Fruit fly (Drosophila melanogaster) whole organism, pupa: Measurements from ENCODE around the gene CG9030.

Experiments
- CG10348 ChIP-seq: fragments of 200-800 bp; sonication (Bioruptor generic); IDR thresholded peaks from 2 replicates; pipeline ENCODE4 v1.3.6; 2022; ENCODE audit warnings: missing biosample characterization, missing genetic modification characterization
- CG12605 ChIP-seq: fragments of 200-800 bp; sonication (Bioruptor generic); IDR thresholded peaks from 2 replicates; pipeline ENCODE4 v1.3.6; 2022; ENCODE audit warnings: missing biosample characterization, missing genetic modification characterization
- CG13204 ChIP-seq: fragments of 200-800 bp; sonication (Bioruptor generic); optimal IDR thresholded peaks from 2 replicates; lab custom pipeline; 2018; ENCODE audit warnings: missing biosample characterization, mild to moderate bottlenecking, missing genetic modification characterization, moderate library complexity
- CG14655 ChIP-seq: fragments of 200-800 bp; sonication (Bioruptor generic); optimal IDR thresholded peaks from 3 replicates; lab custom pipeline; 2017; ENCODE audit warnings: mild to moderate bottlenecking, missing biosample characterization, missing genetic modification reagents, missing genetic modification characterization
- CG15710 ChIP-seq: fragments of 200-800 bp; sonication (Bioruptor generic); optimal IDR thresholded peaks from 2 replicates; lab custom pipeline; 2018; ENCODE audit warnings: missing biosample characterization, mild to moderate bottlenecking, missing genetic modification characterization, moderate library complexity
- CG17806 ChIP-seq: fragments of 200-800 bp; sonication (Bioruptor generic); optimal IDR thresholded peaks from 2 replicates; lab custom pipeline; 2018; ENCODE audit warnings: missing biosample characterization, mild to moderate bottlenecking, missing genetic modification characterization, moderate library complexity
- CG32121 ChIP-seq: fragments of 200-800 bp; sonication (Bioruptor generic); IDR thresholded peaks from 2 replicates; pipeline ENCODE4 v1.3.6; 2022; ENCODE audit warnings: missing biosample characterization, missing genetic modification characterization
- CG34367 ChIP-seq: fragments of 200-800 bp; sonication (Bioruptor generic); optimal IDR thresholded peaks from 2 replicates; lab custom pipeline; 2018; ENCODE audit warnings: missing biosample characterization, mild to moderate bottlenecking, missing genetic modification characterization
- CG4496 ChIP-seq: fragments of 200-800 bp; sonication (Bioruptor generic); IDR thresholded peaks from 3 replicates; pipeline ENCODE4 v1.3.6; 2022; ENCODE audit warnings: missing biosample characterization, missing genetic modification characterization
- CG8159 ChIP-seq: fragments of 200-800 bp; sonication (Bioruptor generic); optimal IDR thresholded peaks from 3 replicates; lab custom pipeline; 2018; ENCODE audit warnings: missing biosample characterization, mild to moderate bottlenecking, missing genetic modification characterization, moderate library complexity
- CG8301 ChIP-seq: fragments of 200-800 bp; sonication (Bioruptor generic); optimal IDR thresholded peaks from 2 replicates; lab custom pipeline; 2018; ENCODE audit warnings: missing biosample characterization, mild to moderate bottlenecking, missing genetic modification characterization
- CG9948 ChIP-seq: fragments of 200-800 bp; sonication (Bioruptor generic); optimal IDR thresholded peaks from 2 replicates; lab custom pipeline; 2018; ENCODE audit warnings: missing biosample characterization, mild to moderate bottlenecking, missing genetic modification characterization, moderate library complexity
- D1 ChIP-seq: fragments of 200-800 bp; sonication (Bioruptor generic); optimal IDR thresholded peaks from 2 replicates; lab custom pipeline; 2018; ENCODE audit warnings: missing biosample characterization, mild to moderate bottlenecking, missing genetic modification characterization, moderate library complexity
- EcR ChIP-seq: fragments of 200-800 bp; sonication (Bioruptor generic); optimal IDR thresholded peaks from 3 replicates; lab custom pipeline; 2019; ENCODE audit warnings: missing biosample characterization, missing genetic modification characterization, mild to moderate bottlenecking, moderate library complexity, missing genetic modification reagents
- Ets98B ChIP-seq: fragments of 200-800 bp; sonication (Bioruptor generic); IDR thresholded peaks from 2 replicates; pipeline ENCODE4 v1.3.6; 2022; ENCODE audit warnings: missing biosample characterization, missing genetic modification characterization
- Pif1A ChIP-seq: fragments of 200-800 bp; sonication (Bioruptor generic); optimal IDR thresholded peaks from 3 replicates; lab custom pipeline; 2016; ENCODE audit warnings: missing biosample characterization, missing genetic modification characterization
- Pif1B ChIP-seq: fragments of 200-800 bp; sonication (Bioruptor generic); optimal IDR thresholded peaks from 3 replicates; lab custom pipeline; 2016; ENCODE audit warnings: missing biosample characterization, missing genetic modification characterization
- Snoo ChIP-seq: fragments of 200-800 bp; sonication (Bioruptor generic); optimal IDR thresholded peaks from 3 replicates; lab custom pipeline; 2017; ENCODE audit warnings: missing biosample characterization, mild to moderate bottlenecking, missing genetic modification characterization, inconsistent platforms
- fd96Ca ChIP-seq: fragments of 200-800 bp; sonication (Bioruptor generic); IDR thresholded peaks from 3 replicates; pipeline ENCODE4 v1.3.6; 2022; ENCODE audit warnings: missing biosample characterization, missing genetic modification characterization
- gl ChIP-seq: fragments of 200-800 bp; sonication (Bioruptor generic); optimal IDR thresholded peaks from 2 replicates; lab custom pipeline; 2018; ENCODE audit warnings: missing biosample characterization, mild to moderate bottlenecking, missing genetic modification characterization
- rn ChIP-seq: fragments of 200-800 bp; sonication (Bioruptor generic); IDR thresholded peaks from 2 replicates; pipeline ENCODE4 v1.3.6; 2022; ENCODE audit warnings: missing biosample characterization, missing genetic modification characterization

Gene CG9030

DNA sequence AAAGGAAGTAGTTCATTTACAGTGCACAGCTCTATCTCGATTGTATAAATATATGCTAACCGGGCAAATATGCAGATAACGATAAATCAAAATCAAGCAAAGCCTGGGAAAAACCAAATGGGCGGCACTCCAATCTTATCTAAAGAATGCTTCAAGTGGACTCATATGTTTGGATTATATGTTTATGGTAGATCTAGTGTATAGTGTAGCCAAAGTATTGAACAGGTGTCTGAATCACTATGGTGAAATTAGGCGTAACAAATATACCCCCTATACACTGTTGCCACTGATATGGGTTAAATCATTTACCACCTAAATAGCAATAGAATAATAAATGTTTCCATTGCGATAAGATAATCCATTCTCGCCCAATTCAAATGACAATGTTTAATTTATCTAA lies 8.4 kb downstream of the CG9030 start:
- TF ChIP-seq CG10348 (GFP tag; lab: Robert Waterston, UW) (no peak), CG9948 (tag; lab: Kevin White, UChicago) (no peak), D1 (tag; lab: Kevin White, UChicago) (no peak), fd96Ca (GFP tag; lab: Robert Waterston, UW) (no peak), CG15710 (no peak), CG14655 (GFP tag; lab: Kevin White, UChicago) (no peak), CG4496 (GFP tag; lab: Robert Waterston, UW) (no peak), CG17806 (tag; lab: Kevin White, UChicago) (no peak), Pif1A (no peak), rn (no peak), CG12605 (GFP tag; lab: Robert Waterston, UW) (no peak), CG8301 (tag; lab: Kevin White, UChicago) (no peak), CG13204 (GFP tag; lab: Kevin White, UChicago) (no peak), CG32121 (GFP tag; lab: Robert Waterston, UW) (no peak), CG34367 (tag; lab: Kevin White, UChicago) (no peak), gl (no peak), EcR (GFP tag; lab: Kevin White, UChicago) (no peak), Pif1B (GFP tag; lab: Kevin White, UChicago) (no peak), Snoo (no peak), CG8159 (no peak)

DNA sequence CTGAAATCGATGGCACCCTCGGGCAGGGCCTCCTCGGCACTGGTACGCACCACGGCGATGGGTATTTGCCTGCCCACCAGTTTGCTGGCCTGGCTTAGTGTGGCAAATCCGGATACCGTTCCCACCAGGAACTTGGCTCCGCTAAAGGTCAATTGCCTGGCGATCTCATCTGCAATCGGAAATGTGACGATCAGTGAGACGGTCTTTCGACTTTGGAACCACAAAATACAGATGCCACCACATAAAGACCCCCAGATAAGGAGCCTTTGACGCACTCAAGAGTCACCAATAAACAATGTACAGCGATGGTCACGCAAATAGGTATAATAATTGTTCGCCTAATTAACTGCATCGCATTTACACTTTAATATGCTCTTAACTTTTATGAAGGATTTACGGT lies 18.6 kb downstream of the CG9030 start:
- no peak for TF ChIP-seq CG10348 (GFP tag; lab: Robert Waterston, UW)
- TF ChIP-seq CG14655 (GFP tag; lab: Kevin White, UChicago) = no peak
- no peak for TF ChIP-seq Ets98B (GFP tag; lab: Robert Waterston, UW)
- no peak for TF ChIP-seq rn
- peak; percentile 3 for TF ChIP-seq gl
- no peak for TF ChIP-seq Snoo

dm6 chrX:14931296-14931695 lies 23.6 kb downstream of the CG9030 start:
- TF ChIP-seq EcR (GFP tag; lab: Kevin White, UChicago) (no peak), rn (no peak), CG13204 (GFP tag; lab: Kevin White, UChicago) (no peak), Snoo (no peak), fd96Ca (GFP tag; lab: Robert Waterston, UW) (no peak), CG9948 (tag; lab: Kevin White, UChicago) (no peak), CG32121 (GFP tag; lab: Robert Waterston, UW) (no peak), CG34367 (tag; lab: Kevin White, UChicago) (no peak), CG17806 (tag; lab: Kevin White, UChicago) (no peak), CG12605 (GFP tag; lab: Robert Waterston, UW) (no peak), CG8159 (no peak), CG10348 (GFP tag; lab: Robert Waterston, UW) (no peak), CG4496 (GFP tag; lab: Robert Waterston, UW) (no peak), CG15710 (no peak), Ets98B (GFP tag; lab: Robert Waterston, UW) (no peak), Pif1B (GFP tag; lab: Kevin White, UChicago) (no peak), CG14655 (GFP tag; lab: Kevin White, UChicago) (no peak)

DNA sequence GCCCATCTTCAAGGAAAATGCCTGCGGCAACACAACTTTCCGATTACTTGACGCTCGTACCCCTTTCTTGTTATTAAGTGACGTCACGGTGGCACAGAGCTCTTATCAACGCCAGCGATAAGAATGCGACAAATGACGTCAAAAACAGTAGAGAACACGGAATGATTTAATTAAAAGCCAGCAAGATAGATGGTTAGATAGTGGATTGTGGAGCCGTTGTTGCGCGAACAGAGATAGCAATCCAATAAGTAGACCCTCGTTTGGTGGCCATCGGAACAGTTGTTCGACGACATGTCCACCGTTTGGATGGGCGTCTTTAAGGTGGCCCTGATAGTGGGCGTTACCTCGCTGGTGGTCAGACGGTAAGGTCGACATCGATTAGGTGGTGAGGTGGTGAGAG lies 25.1 kb downstream of the CG9030 start:
- no peak for TF ChIP-seq Ets98B (GFP tag; lab: Robert Waterston, UW)
- no peak for TF ChIP-seq CG17806 (tag; lab: Kevin White, UChicago)
- TF ChIP-seq CG13204 (GFP tag; lab: Kevin White, UChicago) = no peak
- no peak for TF ChIP-seq EcR (GFP tag; lab: Kevin White, UChicago)
- no peak for TF ChIP-seq CG4496 (GFP tag; lab: Robert Waterston, UW)
- no peak for TF ChIP-seq CG34367 (tag; lab: Kevin White, UChicago)
- TF ChIP-seq CG15710 = no peak
- no peak for TF ChIP-seq CG8301 (tag; lab: Kevin White, UChicago)
- no peak for TF ChIP-seq gl

dm6 chrX:14928844-14929243 lies 26.1 kb downstream of the CG9030 start, which contains the start of gene CG32591:
Gene CG32591, minus strand, starts transcription at chrX:14928944.
- TF ChIP-seq CG34367 (tag; lab: Kevin White, UChicago) (no peak), gl (no peak), CG15710 (no peak), EcR (GFP tag; lab: Kevin White, UChicago) (no peak), CG9948 (tag; lab: Kevin White, UChicago) (no peak), rn (no peak), CG14655 (GFP tag; lab: Kevin White, UChicago) (no peak), Ets98B (GFP tag; lab: Robert Waterston, UW) (no peak), Pif1B (GFP tag; lab: Kevin White, UChicago) (no peak), CG8301 (tag; lab: Kevin White, UChicago) (no peak), CG17806 (tag; lab: Kevin White, UChicago) (no peak)

- TF ChIP-seq CG13204 (GFP tag; lab: Kevin White, UChicago) (no peak), CG10348 (GFP tag; lab: Robert Waterston, UW) (no peak), CG12605 (GFP tag; lab: Robert Waterston, UW) (no peak), CG34367 (tag; lab: Kevin White, UChicago) (no peak), CG8301 (tag; lab: Kevin White, UChicago) (no peak), Pif1B (GFP tag; lab: Kevin White, UChicago) (no peak), Ets98B (GFP tag; lab: Robert Waterston, UW) (no peak; the same call in 1 of the 2 replicates), D1 (tag; lab: Kevin White, UChicago) (no peak), CG32121 (GFP tag; lab: Robert Waterston, UW) (no peak), EcR (GFP tag; lab: Kevin White, UChicago) (no peak), rn (no peak), CG14655 (GFP tag; lab: Kevin White, UChicago) (no peak), Snoo (no peak), CG4496 (GFP tag; lab: Robert Waterston, UW) (no peak; the same call in 2 of the 3 replicates), gl (no peak), CG15710 (no peak), fd96Ca (GFP tag; lab: Robert Waterston, UW) (no peak), CG8159 (no peak)
- TF ChIP-seq, all 21 proteins: peak for 0
These were observed 31.5 kb downstream of the CG9030 start, which contains the start of gene CG9503 for dm6 chrX:14923277-14924019. Gene CG9503, minus strand, starts transcription at chrX:14923493.
